Worm (Caenorhabditis elegans): ENCODE results near the gene F35H10.2.

DNA sequence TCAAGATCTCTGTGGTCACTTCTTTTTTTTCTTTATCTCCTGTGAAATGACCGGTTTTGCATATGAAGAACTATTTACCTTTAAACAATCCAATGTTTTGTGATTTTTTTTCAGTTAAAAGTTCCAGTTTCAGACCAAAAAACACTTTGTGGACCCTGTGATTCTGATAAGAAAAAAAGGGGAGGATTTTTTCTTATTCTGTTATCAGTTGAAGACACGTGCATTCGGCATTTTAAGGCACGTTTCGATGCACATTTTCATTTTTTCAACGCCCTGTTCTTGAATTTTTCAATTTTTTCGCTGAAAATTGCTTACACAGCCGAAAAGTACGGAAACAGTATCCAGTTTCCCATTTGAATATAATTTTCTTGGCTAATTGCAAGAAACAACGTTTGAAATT lies 37.3 kb downstream of the F35H10.2 start, which contains the start of gene aagr-1:
- TF ChIP-seq ama-1 (optimal IDR thresholded peaks at IDR 0.05) (no peak), sea-1 (GFP tag; conservative IDR thresholded peaks at IDR 0.05) (no peak), ets-7 (tag; optimal IDR thresholded peaks at IDR 0.05) (no peak), ceh-36 (tag; optimal IDR thresholded peaks at IDR 0.05) (no peak), aly-1 (tag; optimal IDR thresholded peaks at IDR 0.05) (no peak), ceh-13 (GFP tag; optimal IDR thresholded peaks at IDR 0.05) (no peak), tbx-37 (GFP tag; conservative IDR thresholded peaks at IDR 0.05) (no peak), pes-1 (GFP tag; IDR thresholded peaks at IDR 0.05) (no peak), hmg-4 (GFP tag; optimal IDR thresholded peaks at IDR 0.05) (no peak), F13C5.2 (tag; optimal IDR thresholded peaks at IDR 0.05) (no peak), B0310.2 (tag; optimal IDR thresholded peaks at IDR 0.05) (no peak), hmbx-1 (tag; optimal IDR thresholded peaks at IDR 0.05) (no peak), tra-4 (tag; optimal IDR thresholded peaks at IDR 0.05) (no peak)

Measured in whole organism, early embryonic.